Worm (Caenorhabditis elegans) whole organism, mixed stage, embryonic: ENCODE results near the gene M03E7.2.

ENCODE experiments used
- bed-3 ChIP-seq: fragments of 200-800 bp; sonication (Bioruptor generic); optimal IDR thresholded peaks from 3 replicates; lab custom pipeline; 2018; ENCODE audit warnings: mild to moderate bottlenecking, missing genetic modification characterization, moderate library complexity, missing compliant biosample characterization
- ces-1 ChIP-seq: fragments of 150-350 bp; optimal IDR thresholded peaks from 2 replicates; lab custom pipeline; 2014; ENCODE audit warnings: missing biosample characterization, missing genetic modification reagents, missing genetic modification characterization
- cnd-1 ChIP-seq: fragments of 200-800 bp; sonication (Bioruptor generic); optimal IDR thresholded peaks from 2 replicates; lab custom pipeline; 2018; ENCODE audit warnings: mild to moderate bottlenecking, missing genetic modification characterization, missing compliant biosample characterization
- nhr-12 ChIP-seq: fragments of 150-350 bp; optimal IDR thresholded peaks from 2 replicates; lab custom pipeline; 2014; ENCODE audit warnings: missing biosample characterization, missing genetic modification characterization
- nhr-237 ChIP-seq: fragments of 150-350 bp; optimal IDR thresholded peaks from 2 replicates; lab custom pipeline; 2014; ENCODE audit warnings: missing biosample characterization, missing genetic modification characterization
- pha-4 ChIP-seq: fragments of 150-350 bp; optimal IDR thresholded peaks from 2 replicates; lab custom pipeline; 2018; ENCODE audit warnings: missing biosample characterization, missing genetic modification reagents, missing genetic modification characterization
- unc-39 ChIP-seq: fragments of 150-350 bp; optimal IDR thresholded peaks from 2 replicates; lab custom pipeline; 2014; ENCODE audit warnings: missing biosample characterization, missing genetic modification characterization

DNA sequence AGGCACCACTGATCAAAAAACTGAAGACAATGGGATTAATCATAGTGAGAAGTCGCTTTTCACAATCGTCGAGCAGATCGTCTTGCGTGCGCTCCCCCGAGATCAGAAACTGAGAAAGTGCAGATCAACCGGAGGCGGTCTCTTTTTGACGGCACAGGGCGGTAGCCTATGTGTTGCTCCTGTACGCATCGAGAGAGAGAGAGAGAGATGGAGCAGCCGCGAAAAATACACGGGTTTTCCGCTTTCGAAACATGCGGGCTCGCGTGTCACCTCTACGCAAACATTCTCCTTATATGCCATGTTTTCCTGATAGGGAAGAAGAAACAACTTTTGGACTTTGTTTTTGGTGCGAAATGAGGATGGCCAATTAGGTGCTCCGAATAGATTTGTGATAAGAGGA is 4.3 kb upstream of the M03E7.2 start, which contains the start of gene lrpc-1:
- TF ChIP-seq unc-39 (tag; lab: Kevin White, UChicago) = no peak
- no peak for TF ChIP-seq cnd-1 (tag; lab: Kevin White, UChicago)
- TF ChIP-seq ces-1 (GFP tag; lab: Kevin White, UChicago) = no peak
- no peak for TF ChIP-seq pha-4 (tag; lab: Kevin White, UChicago)
- no peak for TF ChIP-seq nhr-237 (tag; lab: Kevin White, UChicago)
- no peak for TF ChIP-seq nhr-12 (tag; lab: Kevin White, UChicago)
- no peak for TF ChIP-seq bed-3 (GFP tag; lab: Kevin White, UChicago)
